Fruit fly (Drosophila melanogaster): ENCODE measurements around the gene CG6041.

The CG6041 gene

dm6 chrX:5907916-5908315 is 40.0 kb upstream of the CG6041 start, which contains the start of gene CG12236 (continued):
- TF ChIP-seq CG16779 (tag; optimal IDR thresholded peaks at IDR 0.05) = no peak
- no peak for TF ChIP-seq fkh (GFP tag; optimal IDR thresholded peaks at IDR 0.05)
- no peak for TF ChIP-seq fd85E (GFP tag; optimal IDR thresholded peaks at IDR 0.05)
- peak; percentile 15 for TF ChIP-seq dsx (GFP tag; optimal IDR thresholded peaks at IDR 0.05; ENCODE audit: poor library complexity, severe bottlenecking)
- no peak for TF ChIP-seq vri (GFP tag; optimal IDR thresholded peaks at IDR 0.05)
- TF ChIP-seq CG11294 (GFP tag; IDR thresholded peaks at IDR 0.05) = no peak
- TF ChIP-seq CG10669 (GFP tag; optimal IDR thresholded peaks at IDR 0.05) = no peak
- TF ChIP-seq CG6276 (GFP tag; optimal IDR thresholded peaks at IDR 0.05) = no peak
- no peak for TF ChIP-seq Lpt (GFP tag; optimal IDR thresholded peaks at IDR 0.05)
- TF ChIP-seq Gug (GFP tag; IDR thresholded peaks at IDR 0.05) = no peak
- no peak for TF ChIP-seq fd59A (GFP tag; optimal IDR thresholded peaks at IDR 0.05)
- no peak for TF ChIP-seq Smox (GFP tag; optimal IDR thresholded peaks at IDR 0.05)
- TF ChIP-seq Eip75B (GFP tag; optimal IDR thresholded peaks at IDR 0.05) = peak; percentile 43
- TF ChIP-seq CG31627 (GFP tag; optimal IDR thresholded peaks at IDR 0.05) = peak; percentile 35

DNA sequence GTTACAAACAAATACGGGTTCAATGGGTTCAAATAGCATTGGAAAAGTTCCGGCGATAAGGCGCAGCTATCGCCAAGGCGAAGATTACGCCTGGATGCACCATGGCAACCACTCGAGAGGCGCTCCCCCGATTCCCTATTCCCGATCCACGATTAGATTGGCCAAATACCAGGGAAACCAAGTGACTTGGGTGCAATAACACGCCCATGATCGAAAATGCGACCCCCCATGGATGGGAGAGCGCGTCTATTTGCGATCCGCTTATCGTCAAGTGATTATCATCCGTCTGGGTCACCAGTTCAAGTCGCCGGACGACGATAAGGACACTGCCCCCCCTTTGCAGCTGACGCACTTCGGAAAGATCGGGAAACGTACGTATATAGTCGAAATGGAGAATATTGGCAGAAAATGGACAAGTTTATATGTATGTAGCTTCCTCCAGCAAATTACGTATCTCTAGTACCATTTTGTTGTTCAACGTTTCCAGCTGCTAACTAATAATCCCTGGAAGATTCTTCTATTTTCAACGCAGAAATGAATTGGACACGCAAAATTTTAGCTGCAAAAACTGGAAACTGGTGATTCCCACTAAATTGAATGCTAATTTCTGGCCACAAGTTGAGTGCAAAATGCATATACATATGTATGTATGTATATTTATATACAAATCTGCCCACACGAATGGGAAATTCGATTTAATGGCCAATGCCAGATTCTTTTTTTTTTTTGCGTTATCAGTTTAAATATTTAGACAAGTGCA is 32.8 kb upstream of the CG6041 start:
- TF ChIP-seq Eip78C (GFP tag) (peak; percentile 6), CG6276 (GFP tag; optimal IDR thresholded peaks at IDR 0.05) (no peak), svp (GFP tag) (peak; percentile 99)

dm6 chrX:5915752-5916493 is 32.0 kb upstream of the CG6041 start:
- TF ChIP-seq Ets96B (tag; optimal IDR thresholded peaks at IDR 0.05) = no peak
- no peak for TF ChIP-seq fkh (GFP tag; optimal IDR thresholded peaks at IDR 0.05)
- TF ChIP-seq CG11902 (GFP tag; optimal IDR thresholded peaks at IDR 0.05) = no peak
- TF ChIP-seq CG7368 (GFP tag; optimal IDR thresholded peaks at IDR 0.05) = no peak
- TF ChIP-seq Ets21C (GFP tag; optimal IDR thresholded peaks at IDR 0.05) = peak; percentile 13
- TF ChIP-seq Met (GFP tag; optimal IDR thresholded peaks at IDR 0.05) = no peak
- TF ChIP-seq CG32006 (GFP tag; optimal IDR thresholded peaks at IDR 0.05) = peak; percentile 45
- no peak for TF ChIP-seq CG6854 (GFP tag; optimal IDR thresholded peaks at IDR 0.05)
- TF ChIP-seq Hr4 (GFP tag; optimal IDR thresholded peaks at IDR 0.05) = no peak
- TF ChIP-seq CG15336 (GFP tag; IDR thresholded peaks at IDR 0.05) = peak; percentile 67; the same call in 1 of the 2 replicates
- no peak for TF ChIP-seq CG11294 (GFP tag; IDR thresholded peaks at IDR 0.05)
- TF ChIP-seq Hr39 (GFP tag; optimal IDR thresholded peaks at IDR 0.05) = peak; percentile 9
- no peak for TF ChIP-seq CG4318 (GFP tag; optimal IDR thresholded peaks at IDR 0.05)
- no peak for TF ChIP-seq OdsH (GFP tag; optimal IDR thresholded peaks at IDR 0.05)
- TF ChIP-seq CG8119 (GFP tag; IDR thresholded peaks at IDR 0.05) = no peak; the same call in 1 of the 3 replicates
- no peak for TF ChIP-seq Sox14 (GFP tag; optimal IDR thresholded peaks at IDR 0.05)
- no peak for TF ChIP-seq Smox (GFP tag; optimal IDR thresholded peaks at IDR 0.05)
- peak; percentile 15 for TF ChIP-seq CG8632 (GFP tag; optimal IDR thresholded peaks at IDR 0.05)
- peak; percentile 18 for TF ChIP-seq CG3919 (GFP tag; optimal IDR thresholded peaks at IDR 0.05)
- TF ChIP-seq Blimp-1 (GFP tag; optimal IDR thresholded peaks at IDR 0.05) = no peak
- TF ChIP-seq Gug (GFP tag; IDR thresholded peaks at IDR 0.05) = no peak
- TF ChIP-seq lz (GFP tag; optimal IDR thresholded peaks at IDR 0.05) = no peak
- TF ChIP-seq Sox102F (GFP tag; optimal IDR thresholded peaks at IDR 0.05) = peak; percentile 3
- 0 out of 3 replicates have a peak, but pooled peaks have one; percentile 38 for TF ChIP-seq eg (GFP tag; IDR thresholded peaks at IDR 0.05)
- TF ChIP-seq topi (GFP tag; optimal IDR thresholded peaks at IDR 0.05) = peak; percentile 16
- TF ChIP-seq dsx (GFP tag; optimal IDR thresholded peaks at IDR 0.05; ENCODE audit: poor library complexity, severe bottlenecking) = no peak
- TF ChIP-seq acj6 (GFP tag; optimal IDR thresholded peaks at IDR 0.05) = peak; percentile 13
- no peak for TF ChIP-seq Eip93F (GFP tag; optimal IDR thresholded peaks at IDR 0.05)
- TF ChIP-seq CG8319 (GFP tag; optimal IDR thresholded peaks at IDR 0.05) = no peak
- no peak for TF ChIP-seq CG9139 (GFP tag; optimal IDR thresholded peaks at IDR 0.05)
- no peak for TF ChIP-seq pdm3 (GFP tag; optimal IDR thresholded peaks at IDR 0.05)
- peak; percentile 3 for TF ChIP-seq CG6808 (GFP tag; optimal IDR thresholded peaks at IDR 0.05)
- no peak for TF ChIP-seq fd59A (GFP tag; optimal IDR thresholded peaks at IDR 0.05)
- no peak for TF ChIP-seq CG10669 (GFP tag; optimal IDR thresholded peaks at IDR 0.05)
- TF ChIP-seq CG6276 (GFP tag; optimal IDR thresholded peaks at IDR 0.05) = no peak
- TF ChIP-seq Hr38 (GFP tag; optimal IDR thresholded peaks at IDR 0.05) = no peak
- TF ChIP-seq svp (GFP tag) = no peak
- no peak for TF ChIP-seq cyc (GFP tag; optimal IDR thresholded peaks at IDR 0.05)
- peak; percentile 62 for TF ChIP-seq Eip78C (GFP tag)

All from whole organism, prepupa.